Fruit fly (Drosophila melanogaster) whole organism, embryonic: ENCODE results near the gene alpha-Man-Ic.

ENCODE experiments used
- Aef1 ChIP-seq: fragments of 200-800 bp; sonication (Bioruptor generic); IDR thresholded peaks from 3 replicates; pipeline ENCODE4 v1.3.6; 2022; ENCODE audit warnings: missing biosample characterization, missing genetic modification characterization
- Atf6 ChIP-seq: fragments of 200-800 bp; sonication (Bioruptor generic); IDR thresholded peaks from 2 replicates; pipeline ENCODE4 v1.3.6; 2022; ENCODE audit warnings: missing biosample characterization, missing genetic modification characterization
- BEAF-32 ChIP-seq: fragments of 200-800 bp; sonication (Bioruptor generic); optimal IDR thresholded peaks from 3 replicates; lab custom pipeline; 2017; ENCODE audit warnings: missing biosample characterization, missing genetic modification characterization, mild to moderate bottlenecking, moderate library complexity, missing genetic modification reagents
- CG11456 ChIP-seq: fragments of 200-800 bp; sonication (Bioruptor generic); IDR thresholded peaks from 3 replicates; pipeline ENCODE4 v1.3.6; 2022; ENCODE audit warnings: missing biosample characterization, missing genetic modification characterization
- CG11696 ChIP-seq: fragments of 200-800 bp; sonication (Bioruptor generic); IDR thresholded peaks from 2 replicates; pipeline ENCODE4 v1.3.6; 2022; ENCODE audit warnings: missing biosample characterization, missing genetic modification characterization
- CG13296 ChIP-seq: fragments of 200-800 bp; sonication (Bioruptor generic); optimal IDR thresholded peaks from 3 replicates; lab custom pipeline; 2018; ENCODE audit warnings: missing biosample characterization, mild to moderate bottlenecking, missing genetic modification characterization
- CG14014 ChIP-seq: fragments of 200-800 bp; sonication (Bioruptor generic); IDR thresholded peaks from 2 replicates; pipeline ENCODE4 v1.3.6; 2022; ENCODE audit warnings: missing biosample characterization, missing genetic modification characterization
- CG17385 ChIP-seq: fragments of 200-800 bp; sonication (Bioruptor generic); optimal IDR thresholded peaks from 3 replicates; lab custom pipeline; 2018; ENCODE audit warnings: missing biosample characterization, mild to moderate bottlenecking, missing genetic modification characterization
- CG17829 ChIP-seq: fragments of 200-800 bp; optimal IDR thresholded peaks from 2 replicates; lab custom pipeline; 2019; ENCODE audit warnings: missing biosample characterization, mild to moderate bottlenecking, missing genetic modification characterization, moderate library complexity
- CG1832 ChIP-seq: fragments of 200-800 bp; sonication (Bioruptor generic); optimal IDR thresholded peaks from 2 replicates; lab custom pipeline; 2017; ENCODE audit warnings: missing biosample characterization, mild to moderate bottlenecking, missing genetic modification characterization, inconsistent platforms
- CG2120 ChIP-seq: fragments of 200-800 bp; sonication (Bioruptor generic); optimal IDR thresholded peaks from 3 replicates; lab custom pipeline; 2016; ENCODE audit warnings: missing biosample characterization, missing genetic modification characterization
- CG2129 ChIP-seq: fragments of 200-800 bp; sonication (Bioruptor generic); IDR thresholded peaks from 2 replicates; pipeline ENCODE4 v1.3.6; 2022; ENCODE audit warnings: missing biosample characterization, missing genetic modification characterization; ENCODE audit not compliant: partially characterized antibody
- CG3281 ChIP-seq: fragments of 200-800 bp; sonication (Bioruptor generic); optimal IDR thresholded peaks from 3 replicates; lab custom pipeline; 2017; ENCODE audit warnings: missing biosample characterization, mild to moderate bottlenecking, missing genetic modification characterization
- CG33213 ChIP-seq: fragments of 200-800 bp; sonication (Bioruptor generic); optimal IDR thresholded peaks from 3 replicates; lab custom pipeline; 2016; ENCODE audit warnings: missing biosample characterization, missing genetic modification characterization
- CG4730 ChIP-seq: fragments of 200-800 bp; sonication (Bioruptor generic); IDR thresholded peaks from 2 replicates; pipeline ENCODE4 v1.3.6; 2022; ENCODE audit warnings: missing biosample characterization, missing genetic modification characterization
- CG6175 ChIP-seq: fragments of 200-800 bp; sonication (Bioruptor generic); IDR thresholded peaks from 3 replicates; pipeline ENCODE4 v1.3.6; 2022; ENCODE audit warnings: missing biosample characterization, missing genetic modification characterization
- CG7963 ChIP-seq: fragments of 200-800 bp; sonication (Bioruptor generic); IDR thresholded peaks from 3 replicates; pipeline ENCODE4 v1.3.6; 2022; ENCODE audit warnings: missing biosample characterization, missing genetic modification characterization; ENCODE audit not compliant: partially characterized antibody
- CG8290 ChIP-seq, 3 experiments: fragments of 200-800 bp; sonication (Bioruptor generic); optimal IDR thresholded peaks; 2 replicates each; lab custom pipeline; 2016 to 2019; ENCODE audit warnings: missing biosample characterization in 3 of 3, missing genetic modification characterization in 3 of 3, mild to moderate bottlenecking in 2 of 3, moderate library complexity in 1 of 3
- CG9437 ChIP-seq: fragments of 200-800 bp; sonication (Bioruptor generic); optimal IDR thresholded peaks from 2 replicates; lab custom pipeline; 2018; ENCODE audit warnings: missing biosample characterization, mild to moderate bottlenecking, missing genetic modification characterization
- CHES-1-like ChIP-seq: fragments of 200-800 bp; sonication (Bioruptor generic); optimal IDR thresholded peaks from 2 replicates; lab custom pipeline; 2016; ENCODE audit warnings: missing biosample characterization, missing genetic modification characterization
- Dbx ChIP-seq: fragments of 200-800 bp; sonication (Bioruptor generic); IDR thresholded peaks from 3 replicates; pipeline ENCODE4 v1.3.6; 2022; ENCODE audit warnings: missing biosample characterization, missing genetic modification characterization
- Dip3 ChIP-seq: fragments of 200-800 bp; sonication (Bioruptor generic); optimal IDR thresholded peaks from 3 replicates; lab custom pipeline; 2016; ENCODE audit warnings: missing biosample characterization, missing genetic modification characterization
- Dref ChIP-seq: fragments of 200-800 bp; sonication (Bioruptor generic); IDR thresholded peaks from 2 replicates; pipeline ENCODE4 v1.3.6; 2022; ENCODE audit warnings: missing biosample characterization, missing genetic modification characterization
- HLH3B ChIP-seq: fragments of 200-800 bp; sonication (Bioruptor generic); IDR thresholded peaks from 2 replicates; pipeline ENCODE4 v1.3.6; 2022; ENCODE audit warnings: missing biosample characterization, missing genetic modification characterization
- Lhr ChIP-seq: fragments of 200-800 bp; sonication (Bioruptor generic); optimal IDR thresholded peaks from 3 replicates; lab custom pipeline; 2017; ENCODE audit warnings: mild to moderate bottlenecking, missing biosample characterization, missing genetic modification reagents, missing genetic modification characterization
- MBD-R2 ChIP-seq: fragments of 200-800 bp; sonication (Bioruptor generic); IDR thresholded peaks from 2 replicates; pipeline ENCODE4 v1.3.6; 2022; ENCODE audit warnings: missing biosample characterization, missing genetic modification characterization
- Nf-YA ChIP-seq: fragments of 200-800 bp; sonication (Bioruptor generic); IDR thresholded peaks from 2 replicates; pipeline ENCODE4 v1.3.6; 2022; ENCODE audit warnings: missing biosample characterization, missing genetic modification characterization
- Nf-YC ChIP-seq: fragments of 200-800 bp; optimal IDR thresholded peaks from 3 replicates; lab custom pipeline; 2019; ENCODE audit warnings: missing biosample characterization, mild to moderate bottlenecking, missing genetic modification characterization, moderate library complexity
- Optix ChIP-seq: fragments of 200-800 bp; sonication (Bioruptor generic); IDR thresholded peaks from 3 replicates; pipeline ENCODE4 v1.3.6; 2022; ENCODE audit warnings: missing biosample characterization, missing genetic modification characterization
- Ravus ChIP-seq: fragments of 200-800 bp; sonication (Bioruptor generic); IDR thresholded peaks from 2 replicates; pipeline ENCODE4 v1.3.6; 2022; ENCODE audit warnings: missing biosample characterization, missing genetic modification characterization
- Rx ChIP-seq: fragments of 200-800 bp; sonication (Bioruptor generic); IDR thresholded peaks from 2 replicates; pipeline ENCODE4 v1.3.6; 2022; ENCODE audit warnings: missing biosample characterization, missing genetic modification characterization
- Scr ChIP-seq: fragments of 200-800 bp; sonication (Bioruptor generic); IDR thresholded peaks from 2 replicates; pipeline ENCODE4 v1.3.6; 2022; ENCODE audit warnings: missing biosample characterization, missing genetic modification characterization; ENCODE audit not compliant: partially characterized antibody
- Sin3A ChIP-seq: fragments of >200 bp; optimal IDR thresholded peaks from 2 replicates; lab custom pipeline; 2018
- Taf1 ChIP-seq: fragments of 200-800 bp; sonication (Bioruptor generic); IDR thresholded peaks from 2 replicates; pipeline ENCODE4 v1.3.6; 2022; ENCODE audit warnings: missing biosample characterization, missing genetic modification characterization
- YL-1 ChIP-seq: fragments of 200-800 bp; sonication (Bioruptor generic); optimal IDR thresholded peaks from 3 replicates; lab custom pipeline; 2017; ENCODE audit warnings: missing biosample characterization, mild to moderate bottlenecking, missing genetic modification characterization
- ara ChIP-seq: fragments of 200-800 bp; sonication (Bioruptor generic); IDR thresholded peaks from 2 replicates; pipeline ENCODE4 v1.3.6; 2022; ENCODE audit warnings: missing biosample characterization, missing genetic modification characterization
- ash1 ChIP-seq: fragments of 200-800 bp; sonication (Bioruptor generic); optimal IDR thresholded peaks from 2 replicates; lab custom pipeline; 2018; ENCODE audit warnings: missing biosample characterization, mild to moderate bottlenecking, missing genetic modification characterization
- bowl ChIP-seq: fragments of 200-800 bp; sonication (Bioruptor generic); IDR thresholded peaks from 2 replicates; pipeline ENCODE4 v1.3.6; 2022; ENCODE audit warnings: missing biosample characterization, missing genetic modification characterization
- caup ChIP-seq: fragments of 200-800 bp; sonication (Bioruptor generic); optimal IDR thresholded peaks from 3 replicates; lab custom pipeline; 2017; ENCODE audit warnings: missing biosample characterization, mild to moderate bottlenecking, missing genetic modification characterization, moderate library complexity; ENCODE audit not compliant: severe bottlenecking
- cg ChIP-seq: fragments of 200-800 bp; sonication (Bioruptor generic); optimal IDR thresholded peaks from 3 replicates; lab custom pipeline; 2019; ENCODE audit warnings: missing biosample characterization, mild to moderate bottlenecking, missing genetic modification characterization, moderate library complexity
- ci ChIP-seq: fragments of 200-800 bp; sonication (Bioruptor generic); IDR thresholded peaks from 3 replicates; pipeline ENCODE4 v1.3.6; 2022; ENCODE audit warnings: missing biosample characterization, missing genetic modification characterization
- crp ChIP-seq, 2 experiments: fragments of 200-800 bp; sonication (Bioruptor generic); optimal IDR thresholded peaks; 2 replicates in 1 of 2; 3 replicates in 1 of 2; lab custom pipeline; 2017; ENCODE audit warnings: missing biosample characterization in 2 of 2, missing genetic modification characterization in 2 of 2, mild to moderate bottlenecking in 1 of 2, moderate library complexity in 1 of 2
- gfzf ChIP-seq: fragments of 200-800 bp; sonication (Bioruptor generic); optimal IDR thresholded peaks from 2 replicates; lab custom pipeline; 2016; ENCODE audit warnings: missing biosample characterization, mild to moderate bottlenecking, missing genetic modification characterization, moderate library complexity
- hbn ChIP-seq: fragments of 200-800 bp; sonication (Bioruptor generic); IDR thresholded peaks from 2 replicates; pipeline ENCODE4 v1.3.6; 2022; ENCODE audit warnings: missing biosample characterization, missing genetic modification characterization; ENCODE audit not compliant: partially characterized antibody
- lilli ChIP-seq: fragments of 200-800 bp; sonication (Bioruptor generic); optimal IDR thresholded peaks from 3 replicates; lab custom pipeline; 2016; ENCODE audit warnings: missing biosample characterization, missing genetic modification characterization
- pfk ChIP-seq: fragments of 200-800 bp; sonication (Bioruptor generic); optimal IDR thresholded peaks from 2 replicates; lab custom pipeline; 2018; ENCODE audit warnings: missing biosample characterization, mild to moderate bottlenecking, missing genetic modification characterization, moderate library complexity
- psq ChIP-seq: fragments of 200-800 bp; sonication (Bioruptor generic); optimal IDR thresholded peaks from 2 replicates; lab custom pipeline; 2017; ENCODE audit warnings: missing biosample characterization, missing genetic modification characterization
- sna ChIP-seq: fragments of 200-800 bp; sonication (Bioruptor generic); IDR thresholded peaks from 2 replicates; pipeline ENCODE4 v1.3.6; 2022; ENCODE audit warnings: missing biosample characterization, missing genetic modification characterization; ENCODE audit not compliant: partially characterized antibody
- tna ChIP-seq: fragments of 200-800 bp; sonication (Bioruptor generic); IDR thresholded peaks from 2 replicates; pipeline ENCODE4 v1.3.6; 2022; ENCODE audit warnings: missing biosample characterization, missing genetic modification characterization; ENCODE audit not compliant: partially characterized antibody
- vvl ChIP-seq: fragments of 200-800 bp; sonication (Bioruptor generic); IDR thresholded peaks from 2 replicates; pipeline ENCODE4 v1.3.6; 2022; ENCODE audit warnings: missing biosample characterization, missing genetic modification characterization
- zfh2 ChIP-seq: fragments of 200-800 bp; sonication (Bioruptor generic); optimal IDR thresholded peaks from 2 replicates; lab custom pipeline; 2016; ENCODE audit warnings: missing biosample characterization, missing genetic modification characterization

Gene alpha-Man-Ic

DNA sequence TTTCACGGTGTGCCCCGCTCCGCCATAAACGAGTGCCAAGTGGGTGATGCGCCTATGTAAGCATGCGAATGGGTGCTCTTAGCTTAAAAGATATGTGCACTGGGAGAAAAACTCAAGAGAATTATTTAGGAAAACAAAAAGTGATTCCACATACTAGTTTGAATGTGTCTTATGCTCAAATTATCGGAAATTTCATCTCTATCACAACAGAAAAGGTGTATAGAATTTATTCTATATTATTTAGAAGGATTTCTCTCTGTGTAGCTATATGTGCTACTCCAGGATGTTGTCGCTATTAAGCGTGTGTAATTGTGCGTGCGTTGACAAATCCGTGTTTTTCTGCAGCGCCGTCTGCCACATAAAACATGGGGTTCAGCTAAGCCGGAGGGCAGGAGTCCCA is 29.1 kb upstream of the alpha-Man-Ic start (continued):
- TF ChIP-seq Lhr (GFP tag; lab: Kevin White, UChicago) (no peak), ash1 (GFP tag; lab: Kevin White, UChicago) (no peak), Dbx (GFP tag; lab: Robert Waterston, UW) (0 out of 3 replicates have a peak, but pooled peaks have one; percentile 15), CHES-1-like (GFP tag; lab: Kevin White, UChicago) (no peak), CG33213 (GFP tag; lab: Kevin White, UChicago) (no peak), zfh2 (GFP tag; lab: Kevin White, UChicago) (no peak), CG6175 (GFP tag; lab: Robert Waterston, UW) (no peak), vvl (no peak; the same call in 1 of the 2 replicates), cg (GFP tag; lab: Kevin White, UChicago) (no peak), lilli (GFP tag; lab: Kevin White, UChicago) (no peak), YL-1 (GFP tag; lab: Kevin White, UChicago) (no peak), bowl (GFP tag; lab: Robert Waterston, UW) (no peak), Rx (GFP tag; lab: Robert Waterston, UW) (no peak), caup (no peak), CG14014 (0 out of 2 replicates have a peak, but pooled peaks have one; percentile 31), Dip3 (GFP tag; lab: Kevin White, UChicago) (no peak), sna (GFP tag; lab: Robert Waterston, UW) (no peak), Nf-YC (tag; lab: Kevin White, UChicago) (no peak), CG11456 (GFP tag; lab: Robert Waterston, UW) (peak; percentile 29; the same call in 1 of the 3 replicates), CG2120 (peak; percentile 35), CG4730 (no peak), Ravus (no peak), psq (GFP tag; lab: Kevin White, UChicago) (no peak), CG17829 (tag; lab: Kevin White, UChicago) (no peak), CG8290 (GFP tag; optimal IDR thresholded peaks at IDR 0.05; lab: Kevin White, UChicago) (no peak), CG8290 (tag; optimal IDR thresholded peaks at IDR 0.05; lab: Kevin White, UChicago) (no peak), Nf-YA (GFP tag; lab: Robert Waterston, UW) (no peak), CG17385 (no peak), CG11696 (GFP tag; lab: Robert Waterston, UW) (no peak)
- TF ChIP-seq, all 482 proteins: peak for 24

dm6 chr3R:29935756-29936155 is 5.6 kb upstream of the alpha-Man-Ic start, which contains the start of the genes eIF2Balpha and Vps13B:
Gene eIF2Balpha, minus strand, starts transcription at chr3R:29935888.
Gene Vps13B, plus strand, starts transcription at chr3R:29935978.
- TF ChIP-seq Sin3A (lab: Kevin White, UChicago) (peak; percentile 12), CG13296 (GFP tag; lab: Kevin White, UChicago) (no peak), CG1832 (GFP tag; lab: Kevin White, UChicago) (no peak), crp (GFP tag; optimal IDR thresholded peaks at IDR 0.05; lab: Kevin White, UChicago) (peak in 1 of 2 experiments; percentile 87), CG2129 (GFP tag; lab: Robert Waterston, UW) (0 out of 2 replicates have a peak, but pooled peaks have one; percentile 15), ci (GFP tag; lab: Robert Waterston, UW) (peak; percentile 40; the same call in 1 of the 3 replicates), Atf6 (GFP tag; lab: Robert Waterston, UW) (0 out of 2 replicates have a peak, but pooled peaks have one; percentile 33), Taf1 (GFP tag; lab: Robert Waterston, UW) (no peak), sna (GFP tag; lab: Robert Waterston, UW) (peak; percentile 81), Aef1 (GFP tag; lab: Robert Waterston, UW) (no peak), ara (GFP tag; lab: Robert Waterston, UW) (peak; percentile 36; the same call in 1 of the 2 replicates), MBD-R2 (GFP tag; lab: Robert Waterston, UW) (peak; percentile 98), pfk (GFP tag; lab: Kevin White, UChicago) (no peak), CG3281 (GFP tag; lab: Kevin White, UChicago) (no peak), Dref (GFP tag; lab: Robert Waterston, UW) (peak; percentile 88), Optix (0 out of 3 replicates have a peak, but pooled peaks have one; percentile 35), gfzf (GFP tag; lab: Kevin White, UChicago) (peak; percentile 18), hbn (GFP tag; lab: Robert Waterston, UW) (peak; percentile 68), HLH3B (GFP tag; lab: Robert Waterston, UW) (peak; percentile 45; the same call in 1 of the 2 replicates), CG7963 (GFP tag; lab: Robert Waterston, UW) (peak; percentile 96), BEAF-32 (GFP tag; lab: Kevin White, UChicago) (peak; percentile 8), tna (GFP tag; lab: Robert Waterston, UW) (peak; percentile 91), Scr (GFP tag; lab: Robert Waterston, UW) (peak; percentile 70), CG9437 (GFP tag; lab: Kevin White, UChicago) (peak; percentile 49)
